Fruit fly (Drosophila melanogaster) whole organism, embryonic: ENCODE measurements around the gene CG12659.

Source experiments
- Antp ChIP-seq: fragments of 200-800 bp; sonication (Bioruptor generic); optimal IDR thresholded peaks from 3 replicates; lab custom pipeline; 2016; ENCODE audit warnings: missing biosample characterization, missing genetic modification characterization
- Awh ChIP-seq: fragments of 200-800 bp; sonication (Bioruptor generic); IDR thresholded peaks from 2 replicates; pipeline ENCODE4, ENCODE4 v1.3.6; 2022; ENCODE audit warnings: missing biosample characterization, missing genetic modification characterization
- Blimp-1 ChIP-seq: fragments of 200-800 bp; sonication (Bioruptor generic); optimal IDR thresholded peaks from 3 replicates; lab custom pipeline; 2018; ENCODE audit warnings: missing biosample characterization, missing genetic modification characterization, mild to moderate bottlenecking, moderate library complexity, missing genetic modification reagents
- BtbVII ChIP-seq: fragments of 200-800 bp; sonication (Bioruptor generic); optimal IDR thresholded peaks from 3 replicates; lab custom pipeline; 2017; ENCODE audit warnings: missing biosample characterization, mild to moderate bottlenecking, missing genetic modification characterization
- CG10431 ChIP-seq: fragments of 200-800 bp; sonication (Bioruptor generic); optimal IDR thresholded peaks from 3 replicates; lab custom pipeline; 2018; ENCODE audit warnings: missing biosample characterization, mild to moderate bottlenecking, missing genetic modification characterization
- CG11085 ChIP-seq: fragments of 200-800 bp; sonication (Bioruptor generic); IDR thresholded peaks from 2 replicates; pipeline ENCODE4 v1.3.6; 2022; ENCODE audit warnings: missing biosample characterization, missing genetic modification characterization
- CG14050 ChIP-seq: fragments of 200-800 bp; sonication (Bioruptor generic); IDR thresholded peaks from 3 replicates; pipeline ENCODE4 v1.3.6; 2022; ENCODE audit warnings: missing biosample characterization, missing genetic modification characterization
- CG14667 ChIP-seq: fragments of 200-800 bp; sonication (Bioruptor generic); IDR thresholded peaks from 2 replicates; pipeline ENCODE4 v1.3.6; 2022; ENCODE audit warnings: missing biosample characterization, missing genetic modification characterization
- CG14860 ChIP-seq: fragments of 200-800 bp; sonication (Bioruptor generic); IDR thresholded peaks from 3 replicates; pipeline ENCODE4 v1.3.6; 2022; ENCODE audit warnings: missing biosample characterization, missing genetic modification characterization; ENCODE audit not compliant: partially characterized antibody
- CG15011 ChIP-seq: fragments of 200-800 bp; sonication (Bioruptor generic); optimal IDR thresholded peaks from 3 replicates; lab custom pipeline; 2018; ENCODE audit warnings: missing biosample characterization, mild to moderate bottlenecking, missing genetic modification characterization
- CG17612 ChIP-seq: fragments of 200-800 bp; sonication (Bioruptor generic); IDR thresholded peaks from 2 replicates; pipeline ENCODE4 v1.3.6; 2022; ENCODE audit warnings: missing biosample characterization, missing genetic modification characterization
- CG18476 ChIP-seq: fragments of 200-800 bp; sonication (Bioruptor generic); optimal IDR thresholded peaks from 2 replicates; lab custom pipeline; 2016; ENCODE audit warnings: missing biosample characterization, mild to moderate bottlenecking, missing genetic modification characterization
- CG2875 ChIP-seq: fragments of 200-800 bp; sonication (Bioruptor generic); optimal IDR thresholded peaks from 2 replicates; lab custom pipeline; 2017; ENCODE audit warnings: missing biosample characterization, mild to moderate bottlenecking, missing genetic modification characterization, missing genetic modification reagents
- CG31441 ChIP-seq: fragments of 200-800 bp; sonication (Bioruptor generic); IDR thresholded peaks from 2 replicates; pipeline ENCODE4 v1.3.6; 2022; ENCODE audit warnings: missing biosample characterization, missing genetic modification characterization
- CG32772 ChIP-seq: fragments of 200-800 bp; sonication (Bioruptor generic); IDR thresholded peaks from 2 replicates; pipeline ENCODE4 v1.3.6; 2022; ENCODE audit warnings: missing biosample characterization, missing genetic modification characterization
- CG42726 ChIP-seq: fragments of 200-800 bp; sonication (Bioruptor generic); IDR thresholded peaks from 2 replicates; pipeline ENCODE4 v1.3.6; 2022; ENCODE audit warnings: missing biosample characterization, missing genetic modification characterization; ENCODE audit not compliant: partially characterized antibody
- CG7357 ChIP-seq: fragments of 200-800 bp; sonication (Bioruptor generic); IDR thresholded peaks from 3 replicates; pipeline ENCODE4 v1.3.6; 2022; ENCODE audit warnings: missing biosample characterization, missing genetic modification characterization
- CG7556 ChIP-seq: fragments of 200-800 bp; sonication (Bioruptor generic); optimal IDR thresholded peaks from 2 replicates; lab custom pipeline; 2017; ENCODE audit warnings: missing biosample characterization, mild to moderate bottlenecking, missing genetic modification characterization
- CG8478 ChIP-seq: fragments of >200 bp; optimal IDR thresholded peaks from 2 replicates; lab custom pipeline; 2018
- D19A ChIP-seq: fragments of 200-800 bp; optimal IDR thresholded peaks from 3 replicates; lab custom pipeline; 2019; ENCODE audit warnings: missing biosample characterization, mild to moderate bottlenecking, missing genetic modification characterization, moderate library complexity
- Doc3 ChIP-seq: fragments of 200-800 bp; sonication (Bioruptor generic); IDR thresholded peaks from 3 replicates; pipeline ENCODE4 v1.3.6; 2022; ENCODE audit warnings: missing biosample characterization, missing genetic modification characterization; ENCODE audit not compliant: partially characterized antibody
- Dref ChIP-seq: fragments of 200-800 bp; sonication (Bioruptor generic); IDR thresholded peaks from 2 replicates; pipeline ENCODE4 v1.3.6; 2022; ENCODE audit warnings: missing biosample characterization, missing genetic modification characterization
- E2f2 ChIP-seq: fragments of 200-800 bp; sonication (Bioruptor generic); IDR thresholded peaks from 2 replicates; pipeline ENCODE4 v1.3.6; 2022; ENCODE audit warnings: missing biosample characterization, missing genetic modification characterization
- ERR ChIP-seq: fragments of 200-800 bp; sonication (Bioruptor generic); optimal IDR thresholded peaks from 2 replicates; lab custom pipeline; 2016; ENCODE audit warnings: missing biosample characterization, missing genetic modification characterization
- Gug ChIP-seq: fragments of 200-800 bp; sonication (Bioruptor generic); IDR thresholded peaks from 4 replicates; pipeline ENCODE4 v1.3.6; 2022; ENCODE audit warnings: missing biosample characterization, missing genetic modification characterization
- HLH3B ChIP-seq: fragments of 200-800 bp; sonication (Bioruptor generic); IDR thresholded peaks from 2 replicates; pipeline ENCODE4 v1.3.6; 2022; ENCODE audit warnings: missing biosample characterization, missing genetic modification characterization
- HLHmδ ChIP-seq: fragments of 200-800 bp; sonication (Bioruptor generic); optimal IDR thresholded peaks from 2 replicates; lab custom pipeline; 2018; ENCODE audit warnings: missing biosample characterization, mild to moderate bottlenecking, missing genetic modification characterization, moderate library complexity
- HmgZ ChIP-seq: fragments of 200-800 bp; sonication (Bioruptor generic); optimal IDR thresholded peaks from 2 replicates; lab custom pipeline; 2018; ENCODE audit warnings: missing biosample characterization, mild to moderate bottlenecking, missing genetic modification characterization
- Hr78 ChIP-seq, 2 experiments: fragments of 200-800 bp in 1 of 2; fragments of >200 bp in 1 of 2; sonication (Bioruptor generic) in 1 of 2; optimal IDR thresholded peaks; 2 replicates each; lab custom pipeline; 2017 to 2019; ENCODE audit warnings: missing biosample characterization in 2 of 2, missing genetic modification characterization in 2 of 2, mild to moderate bottlenecking in 1 of 2, moderate library complexity in 1 of 2
- MBD-R2 ChIP-seq: fragments of 200-800 bp; sonication (Bioruptor generic); IDR thresholded peaks from 2 replicates; pipeline ENCODE4 v1.3.6; 2022; ENCODE audit warnings: missing biosample characterization, missing genetic modification characterization
- Optix ChIP-seq: fragments of 200-800 bp; sonication (Bioruptor generic); IDR thresholded peaks from 3 replicates; pipeline ENCODE4 v1.3.6; 2022; ENCODE audit warnings: missing biosample characterization, missing genetic modification characterization
- Scr ChIP-seq: fragments of 200-800 bp; sonication (Bioruptor generic); IDR thresholded peaks from 2 replicates; pipeline ENCODE4 v1.3.6; 2022; ENCODE audit warnings: missing biosample characterization, missing genetic modification characterization; ENCODE audit not compliant: partially characterized antibody
- Usf ChIP-seq: fragments of 200-800 bp; sonication (Bioruptor generic); optimal IDR thresholded peaks from 2 replicates; lab custom pipeline; 2017; ENCODE audit warnings: missing genotype, missing biosample characterization, missing genetic modification characterization
- ara ChIP-seq: fragments of 200-800 bp; sonication (Bioruptor generic); IDR thresholded peaks from 2 replicates; pipeline ENCODE4 v1.3.6; 2022; ENCODE audit warnings: missing biosample characterization, missing genetic modification characterization
- bowl ChIP-seq: fragments of 200-800 bp; sonication (Bioruptor generic); IDR thresholded peaks from 2 replicates; pipeline ENCODE4 v1.3.6; 2022; ENCODE audit warnings: missing biosample characterization, missing genetic modification characterization
- caup ChIP-seq: fragments of 200-800 bp; sonication (Bioruptor generic); optimal IDR thresholded peaks from 3 replicates; lab custom pipeline; 2017; ENCODE audit warnings: missing biosample characterization, mild to moderate bottlenecking, missing genetic modification characterization, moderate library complexity; ENCODE audit not compliant: severe bottlenecking
- grn ChIP-seq: fragments of 200-800 bp; sonication (Bioruptor generic); optimal IDR thresholded peaks from 3 replicates; lab custom pipeline; 2017; ENCODE audit warnings: missing biosample characterization, missing genetic modification characterization
- lbe ChIP-seq: fragments of 200-800 bp; sonication (Bioruptor generic); optimal IDR thresholded peaks from 2 replicates; lab custom pipeline; 2016; ENCODE audit warnings: missing biosample characterization, mild to moderate bottlenecking, missing genetic modification characterization
- luna ChIP-seq: fragments of 200-800 bp; sonication (Bioruptor generic); optimal IDR thresholded peaks from 2 replicates; lab custom pipeline; 2016; ENCODE audit warnings: missing biosample characterization, missing genetic modification characterization
- maf-S ChIP-seq: fragments of 200-800 bp; sonication (Bioruptor generic); optimal IDR thresholded peaks from 2 replicates; lab custom pipeline; 2016; ENCODE audit warnings: missing biosample characterization, missing genetic modification characterization
- nerfin-2 ChIP-seq: fragments of 200-800 bp; sonication (Bioruptor generic); IDR thresholded peaks from 2 replicates; pipeline ENCODE4 v1.3.6; 2022; ENCODE audit warnings: missing biosample characterization, missing genetic modification characterization; ENCODE audit not compliant: partially characterized antibody
- otp ChIP-seq: fragments of 200-800 bp; sonication (Bioruptor generic); IDR thresholded peaks from 3 replicates; pipeline ENCODE4, ENCODE4 v1.3.6; 2022; ENCODE audit warnings: missing biosample characterization, missing genetic modification characterization
- p53 ChIP-seq: fragments of 200-800 bp; sonication (Bioruptor generic); optimal IDR thresholded peaks from 2 replicates; lab custom pipeline; 2016; ENCODE audit warnings: missing biosample characterization, missing genetic modification characterization
- scrt ChIP-seq: fragments of 200-800 bp; sonication (Bioruptor generic); optimal IDR thresholded peaks from 2 replicates; lab custom pipeline; 2018; ENCODE audit warnings: missing biosample characterization, mild to moderate bottlenecking, missing genetic modification characterization, moderate library complexity
- wor ChIP-seq: fragments of 200-800 bp; sonication (Bioruptor generic); IDR thresholded peaks from 2 replicates; pipeline ENCODE4 v1.3.6; 2022; ENCODE audit warnings: missing biosample characterization, missing genetic modification characterization

Gene CG12659

dm6 chrX:8561404-8562397 is 29.8 kb downstream of the CG12659 start (continued):
- TF ChIP-seq Usf (GFP tag; lab: Kevin White, UChicago) (no peak), nerfin-2 (GFP tag; lab: Robert Waterston, UW) (peak; percentile 36; the same call in 1 of the 2 replicates), CG14860 (GFP tag; lab: Robert Waterston, UW) (no peak)

dm6 chrX:8560087-8560999 is 31.2 kb downstream of the CG12659 start, which contains the start of the genes CG12112 and Trf4-1:
Gene CG12112, minus strand, starts transcription at chrX:8560192.
Gene Trf4-1, plus strand, starts transcription at chrX:8560322.
- TF ChIP-seq HmgZ (tag; lab: Kevin White, UChicago): peak; percentile 27
- no peak for TF ChIP-seq CG10431 (GFP tag; lab: Kevin White, UChicago)
- no peak for TF ChIP-seq ERR (GFP tag; lab: Kevin White, UChicago)
- no peak for TF ChIP-seq Hr78 (GFP tag; optimal IDR thresholded peaks at IDR 0.05; lab: Kevin White, UChicago)
- TF ChIP-seq Optix (GFP tag; lab: Robert Waterston, UW): no peak
- no peak for TF ChIP-seq CG2875 (GFP tag; lab: Kevin White, UChicago)
- no peak for TF ChIP-seq HLHmδ (GFP tag; lab: Kevin White, UChicago)
- TF ChIP-seq CG14667 (GFP tag; lab: Robert Waterston, UW): no peak
- TF ChIP-seq Antp (GFP tag; lab: Kevin White, UChicago): no peak
- TF ChIP-seq CG7357 (GFP tag; lab: Robert Waterston, UW): no peak
- TF ChIP-seq Scr (GFP tag; lab: Robert Waterston, UW): peak; percentile 78
- TF ChIP-seq p53 (GFP tag; lab: Kevin White, UChicago): no peak
- TF ChIP-seq Gug (GFP tag; lab: Robert Waterston, UW): no peak
- TF ChIP-seq CG8478 (lab: Kevin White, UChicago): peak; percentile 73
- TF ChIP-seq lbe (GFP tag; lab: Kevin White, UChicago): peak; percentile 45
- no peak for TF ChIP-seq CG11085 (GFP tag; lab: Robert Waterston, UW)
- TF ChIP-seq Doc3 (GFP tag; lab: Robert Waterston, UW): peak; percentile 54; the same call in 2 of the 3 replicates
- TF ChIP-seq wor (GFP tag; lab: Robert Waterston, UW): no peak
- TF ChIP-seq bowl (GFP tag; lab: Robert Waterston, UW): no peak
- no peak for TF ChIP-seq D19A (tag; lab: Kevin White, UChicago)
- TF ChIP-seq Awh (GFP tag; lab: Robert Waterston, UW): no peak
- no peak for TF ChIP-seq CG15011 (GFP tag; lab: Kevin White, UChicago)
- no peak for TF ChIP-seq scrt
- TF ChIP-seq CG18476 (GFP tag; lab: Kevin White, UChicago): no peak
- peak; percentile 16; the same call in 1 of the 2 replicates for TF ChIP-seq E2f2
- no peak for TF ChIP-seq maf-S (GFP tag; lab: Kevin White, UChicago)
- TF ChIP-seq grn: peak; percentile 8
- TF ChIP-seq CG7556 (GFP tag; lab: Kevin White, UChicago): no peak
- TF ChIP-seq CG17612 (GFP tag; lab: Robert Waterston, UW): no peak
- TF ChIP-seq otp (GFP tag; lab: Robert Waterston, UW): no peak
- TF ChIP-seq HLH3B (GFP tag; lab: Robert Waterston, UW): no peak
- TF ChIP-seq BtbVII (GFP tag; lab: Kevin White, UChicago): peak; percentile 19
- TF ChIP-seq CG31441 (GFP tag; lab: Robert Waterston, UW): peak; percentile 35; the same call in 1 of the 2 replicates
- TF ChIP-seq Blimp-1 (GFP tag; lab: Kevin White, UChicago): no peak
- peak; percentile 94 for TF ChIP-seq Dref (GFP tag; lab: Robert Waterston, UW)
- TF ChIP-seq CG42726 (GFP tag; lab: Robert Waterston, UW): no peak
- TF ChIP-seq ara (GFP tag; lab: Robert Waterston, UW): no peak
- no peak for TF ChIP-seq luna (GFP tag; lab: Kevin White, UChicago)
- no peak for TF ChIP-seq CG14050
- 0 out of 2 replicates have a peak, but pooled peaks have one; percentile 38 for TF ChIP-seq MBD-R2 (GFP tag; lab: Robert Waterston, UW)
- TF ChIP-seq caup: no peak
- TF ChIP-seq CG32772 (GFP tag; lab: Robert Waterston, UW): no peak
